Worm (Caenorhabditis elegans): Measurements from ENCODE around the gene nol-6.
A peak's percentile ranks its signal among the peaks of the same experiment; 100 is the strongest.

Gene nol-6

ce11 chrII:1436715-1437114 lies 584 bp downstream of the nol-6 start:
- TF ChIP-seq flt-1 (GFP tag; IDR thresholded peaks at IDR 0.05) (no peak), T22C8.4 (GFP tag; IDR thresholded peaks at IDR 0.05) (no peak), ref-1 (GFP tag; conservative IDR thresholded peaks at IDR 0.05) (no peak)

- no peak for TF ChIP-seq cog-1 (tag; optimal IDR thresholded peaks at IDR 0.05)
- TF ChIP-seq klf-2 (GFP tag; conservative IDR thresholded peaks at IDR 0.05), result no peak
Observed at ce11 chrII:1423660-1424059, 13.6 kb downstream of the nol-6 start, which contains the start of gene Y51H7C.10. Y51H7C.10 (minus strand) TSS chrII:1423760.

ce11 chrII:1420806-1421463 lies 16.4 kb downstream of the nol-6 start:
- no peak for TF ChIP-seq klf-2 (GFP tag; conservative IDR thresholded peaks at IDR 0.05)
- no peak for TF ChIP-seq tab-1 (GFP tag; IDR thresholded peaks at IDR 0.05)
- TF ChIP-seq cog-1 (tag; optimal IDR thresholded peaks at IDR 0.05), result no peak
- TF ChIP-seq ref-1 (GFP tag; conservative IDR thresholded peaks at IDR 0.05), result no peak
- no peak for TF ChIP-seq ztf-29 (GFP tag; IDR thresholded peaks at IDR 0.05)
- no peak for TF ChIP-seq ztf-23 (GFP tag; IDR thresholded peaks at IDR 0.05)
- no peak for TF ChIP-seq med-1 (GFP tag; optimal IDR thresholded peaks at IDR 0.05; ENCODE audit: insufficient read depth)
- TF ChIP-seq flt-1 (GFP tag; IDR thresholded peaks at IDR 0.05), result no peak
- no peak for TF ChIP-seq T22C8.4 (GFP tag; IDR thresholded peaks at IDR 0.05)

- TF ChIP-seq T22C8.4 (GFP tag; IDR thresholded peaks at IDR 0.05) (peak; percentile 35; the same call in 1 of the 2 replicates), ref-1 (GFP tag; conservative IDR thresholded peaks at IDR 0.05) (no peak), ztf-23 (GFP tag; IDR thresholded peaks at IDR 0.05) (no peak)
Observed at ce11 chrII:1419994-1420393, 17.3 kb downstream of the nol-6 start.

ce11 chrII:1412359-1412907 lies 24.9 kb downstream of the nol-6 start, which contains the start of gene alkb-1:
alkb-1 (plus strand) TSS chrII:1412409.
- TF ChIP-seq flt-1 (GFP tag; IDR thresholded peaks at IDR 0.05) (no peak), T22C8.4 (GFP tag; IDR thresholded peaks at IDR 0.05) (peak; percentile 45; the same call in 1 of the 2 replicates)

- TF ChIP-seq ztf-23 (GFP tag; IDR thresholded peaks at IDR 0.05), result no peak
- no peak for TF ChIP-seq med-1 (GFP tag; optimal IDR thresholded peaks at IDR 0.05; ENCODE audit: insufficient read depth)
- TF ChIP-seq cog-1 (tag; optimal IDR thresholded peaks at IDR 0.05), result no peak
- no peak for TF ChIP-seq T22C8.4 (GFP tag; IDR thresholded peaks at IDR 0.05)
- no peak for TF ChIP-seq ref-1 (GFP tag; conservative IDR thresholded peaks at IDR 0.05)
- no peak for TF ChIP-seq tab-1 (GFP tag; IDR thresholded peaks at IDR 0.05)
- TF ChIP-seq klf-2 (GFP tag; conservative IDR thresholded peaks at IDR 0.05), result no peak
- TF ChIP-seq ztf-29 (GFP tag; IDR thresholded peaks at IDR 0.05), result no peak
- no peak for TF ChIP-seq flt-1 (GFP tag; IDR thresholded peaks at IDR 0.05)
Observed at ce11 chrII:1411372-1411771, 25.9 kb downstream of the nol-6 start, which contains the start of gene Y51H7C.9. Y51H7C.9 (minus strand) TSS chrII:1411472.

- no peak for TF ChIP-seq flt-1 (GFP tag; IDR thresholded peaks at IDR 0.05)
- no peak for TF ChIP-seq med-1 (GFP tag; optimal IDR thresholded peaks at IDR 0.05; ENCODE audit: insufficient read depth)
- no peak for TF ChIP-seq tab-1 (GFP tag; IDR thresholded peaks at IDR 0.05)
Observed at ce11 chrII:1403056-1403455, 34.2 kb downstream of the nol-6 start, which contains the start of the genes Y51H7C.41 and cogc-4. Y51H7C.41 (plus strand) TSS chrII:1403321. cogc-4 (plus strand) TSS chrII:1403441.

ce11 chrII:1402167-1402619 lies 35.1 kb downstream of the nol-6 start, which contains the start of gene Y51H7C.7:
Y51H7C.7 (plus strand) TSS chrII:1402569.
- no peak for TF ChIP-seq T22C8.4 (GFP tag; IDR thresholded peaks at IDR 0.05)
- TF ChIP-seq ref-1 (GFP tag; conservative IDR thresholded peaks at IDR 0.05), result no peak

ce11 chrII:1401474-1401873 lies 35.8 kb downstream of the nol-6 start, which contains the start of gene Y51H7C.8:
Y51H7C.8 (plus strand) TSS chrII:1401774.
- TF ChIP-seq ztf-29 (GFP tag; IDR thresholded peaks at IDR 0.05) (no peak), ztf-23 (GFP tag; IDR thresholded peaks at IDR 0.05) (no peak), T22C8.4 (GFP tag; IDR thresholded peaks at IDR 0.05) (no peak), tab-1 (GFP tag; IDR thresholded peaks at IDR 0.05) (no peak), med-1 (GFP tag; optimal IDR thresholded peaks at IDR 0.05; ENCODE audit: insufficient read depth) (no peak), klf-2 (GFP tag; conservative IDR thresholded peaks at IDR 0.05) (no peak), flt-1 (GFP tag; IDR thresholded peaks at IDR 0.05) (no peak), cog-1 (tag; optimal IDR thresholded peaks at IDR 0.05) (no peak), ref-1 (GFP tag; conservative IDR thresholded peaks at IDR 0.05) (no peak)

- TF ChIP-seq med-1 (GFP tag; optimal IDR thresholded peaks at IDR 0.05; ENCODE audit: insufficient read depth) (no peak), T22C8.4 (GFP tag; IDR thresholded peaks at IDR 0.05) (no peak), ref-1 (GFP tag; conservative IDR thresholded peaks at IDR 0.05) (no peak), tab-1 (GFP tag; IDR thresholded peaks at IDR 0.05) (no peak), ztf-29 (GFP tag; IDR thresholded peaks at IDR 0.05) (no peak), flt-1 (GFP tag; IDR thresholded peaks at IDR 0.05) (no peak), klf-2 (GFP tag; conservative IDR thresholded peaks at IDR 0.05) (no peak), cog-1 (tag; optimal IDR thresholded peaks at IDR 0.05) (no peak), ztf-23 (GFP tag; IDR thresholded peaks at IDR 0.05) (no peak)
Observed at ce11 chrII:1400105-1400504, 37.2 kb downstream of the nol-6 start, which contains the start of gene F54D12.1. F54D12.1 (plus strand) TSS chrII:1400405.

ce11 chrII:1398396-1398795 lies 38.9 kb downstream of the nol-6 start, which contains the start of gene F54D12.2:
F54D12.2 (plus strand) TSS chrII:1398696.
- TF ChIP-seq ref-1 (GFP tag; conservative IDR thresholded peaks at IDR 0.05) (no peak), med-1 (GFP tag; optimal IDR thresholded peaks at IDR 0.05; ENCODE audit: insufficient read depth) (no peak), cog-1 (tag; optimal IDR thresholded peaks at IDR 0.05) (no peak), ztf-23 (GFP tag; IDR thresholded peaks at IDR 0.05) (no peak), tab-1 (GFP tag; IDR thresholded peaks at IDR 0.05) (no peak)

Data from whole organism, midembryonic.